Fruit fly (Drosophila melanogaster) whole organism, embryonic: ENCODE results near the gene CG44142.
A peak's percentile ranks its signal among the peaks of the same experiment; 100 is the strongest.

ENCODE experiments used
- Ada2b ChIP-seq: fragments of 200-800 bp; sonication (Bioruptor generic); IDR thresholded peaks from 2 replicates; pipeline ENCODE4 v1.3.6; 2022; ENCODE audit warnings: missing biosample characterization, missing genetic modification characterization
- Antp ChIP-seq: fragments of 200-800 bp; sonication (Bioruptor generic); optimal IDR thresholded peaks from 3 replicates; lab custom pipeline; 2016; ENCODE audit warnings: missing biosample characterization, missing genetic modification characterization
- BEAF-32 ChIP-seq: fragments of 200-800 bp; sonication (Bioruptor generic); optimal IDR thresholded peaks from 3 replicates; lab custom pipeline; 2017; ENCODE audit warnings: missing biosample characterization, missing genetic modification characterization, mild to moderate bottlenecking, moderate library complexity, missing genetic modification reagents
- CG10366 ChIP-seq: fragments of 200-800 bp; sonication (Bioruptor generic); IDR thresholded peaks from 2 replicates; pipeline ENCODE4 v1.3.6; 2022; ENCODE audit warnings: missing biosample characterization, missing genetic modification characterization
- CG10431 ChIP-seq: fragments of 200-800 bp; sonication (Bioruptor generic); optimal IDR thresholded peaks from 3 replicates; lab custom pipeline; 2018; ENCODE audit warnings: missing biosample characterization, mild to moderate bottlenecking, missing genetic modification characterization
- CG10543 ChIP-seq: fragments of 200-800 bp; sonication (Bioruptor generic); optimal IDR thresholded peaks from 3 replicates; lab custom pipeline; 2017; ENCODE audit warnings: missing biosample characterization, mild to moderate bottlenecking, missing genetic modification characterization, moderate library complexity
- CG12071 ChIP-seq: fragments of 200-800 bp; sonication (Bioruptor generic); optimal IDR thresholded peaks from 3 replicates; lab custom pipeline; 2018; ENCODE audit warnings: missing biosample characterization, mild to moderate bottlenecking, missing genetic modification characterization
- CG13424 ChIP-seq: fragments of 200-800 bp; sonication (Bioruptor generic); optimal IDR thresholded peaks from 2 replicates; lab custom pipeline; 2019; ENCODE audit warnings: missing biosample characterization, mild to moderate bottlenecking, missing genetic modification characterization, moderate library complexity
- CG13894 ChIP-seq: fragments of 200-800 bp; sonication (Bioruptor generic); optimal IDR thresholded peaks from 3 replicates; lab custom pipeline; 2018; ENCODE audit warnings: missing biosample characterization, mild to moderate bottlenecking, missing genetic modification characterization, moderate library complexity
- CG14710 ChIP-seq: fragments of 200-800 bp; sonication (Bioruptor generic); optimal IDR thresholded peaks from 3 replicates; lab custom pipeline; 2019; ENCODE audit warnings: missing biosample characterization, mild to moderate bottlenecking, missing genetic modification characterization, moderate library complexity
- CG15479 ChIP-seq: fragments of 200-800 bp; sonication (Bioruptor generic); optimal IDR thresholded peaks from 3 replicates; lab custom pipeline; 2019; ENCODE audit warnings: missing biosample characterization, mild to moderate bottlenecking, missing genetic modification characterization, moderate library complexity
- CG17912 ChIP-seq: fragments of 200-800 bp; sonication (Bioruptor generic); optimal IDR thresholded peaks from 2 replicates; lab custom pipeline; 2018; ENCODE audit warnings: missing biosample characterization, mild to moderate bottlenecking, missing genetic modification characterization
- CG1792 ChIP-seq: fragments of 200-800 bp; sonication (Bioruptor generic); optimal IDR thresholded peaks from 2 replicates; lab custom pipeline; 2016; ENCODE audit warnings: missing biosample characterization, missing genetic modification characterization
- CG18764 ChIP-seq: fragments of 200-800 bp; sonication (Bioruptor generic); optimal IDR thresholded peaks from 3 replicates; lab custom pipeline; 2016; ENCODE audit warnings: missing biosample characterization, missing genetic modification characterization
- CG3281 ChIP-seq: fragments of 200-800 bp; sonication (Bioruptor generic); optimal IDR thresholded peaks from 3 replicates; lab custom pipeline; 2017; ENCODE audit warnings: missing biosample characterization, mild to moderate bottlenecking, missing genetic modification characterization
- CG33213 ChIP-seq: fragments of 200-800 bp; sonication (Bioruptor generic); optimal IDR thresholded peaks from 3 replicates; lab custom pipeline; 2016; ENCODE audit warnings: missing biosample characterization, missing genetic modification characterization
- CG3407 ChIP-seq: fragments of 200-800 bp; sonication (Bioruptor generic); optimal IDR thresholded peaks from 2 replicates; lab custom pipeline; 2018; ENCODE audit warnings: missing biosample characterization, mild to moderate bottlenecking, missing genetic modification characterization
- CG3726 ChIP-seq: fragments of 200-800 bp; sonication (Bioruptor generic); IDR thresholded peaks from 3 replicates; pipeline ENCODE4, ENCODE4 v1.3.6; 2022; ENCODE audit warnings: missing biosample characterization, missing genetic modification characterization
- CG3847 ChIP-seq: fragments of 200-800 bp; sonication (Bioruptor generic); IDR thresholded peaks from 2 replicates; pipeline ENCODE4 v1.3.6; 2022; ENCODE audit warnings: missing biosample characterization, missing genetic modification characterization
- CG4360 ChIP-seq: fragments of 200-800 bp; sonication (Bioruptor generic); IDR thresholded peaks from 2 replicates; pipeline ENCODE4 v1.3.6; 2022; ENCODE audit warnings: missing biosample characterization, missing genetic modification characterization
- CG6813 ChIP-seq: fragments of 200-800 bp; sonication (Bioruptor generic); optimal IDR thresholded peaks from 2 replicates; lab custom pipeline; 2017; ENCODE audit warnings: missing biosample characterization, missing genetic modification characterization, mild to moderate bottlenecking, moderate library complexity, missing genetic modification reagents
- CG7357 ChIP-seq: fragments of 200-800 bp; sonication (Bioruptor generic); IDR thresholded peaks from 3 replicates; pipeline ENCODE4 v1.3.6; 2022; ENCODE audit warnings: missing biosample characterization, missing genetic modification characterization
- CG7372 ChIP-seq: fragments of 200-800 bp; sonication (Bioruptor generic); IDR thresholded peaks from 2 replicates; pipeline ENCODE4 v1.3.6; 2022; ENCODE audit warnings: missing biosample characterization, missing genetic modification characterization
- CG7928 ChIP-seq: fragments of 200-800 bp; sonication (Bioruptor generic); optimal IDR thresholded peaks from 2 replicates; lab custom pipeline; 2017; ENCODE audit warnings: missing biosample characterization, mild to moderate bottlenecking, missing genetic modification characterization
- CG8359 ChIP-seq: fragments of 200-800 bp; sonication (Bioruptor generic); optimal IDR thresholded peaks from 2 replicates; lab custom pipeline; 2017; ENCODE audit warnings: missing biosample characterization, mild to moderate bottlenecking, missing genetic modification characterization, borderline replicate concordance
- CTCF ChIP-seq: fragments of 200-800 bp; sonication (Bioruptor generic); optimal IDR thresholded peaks from 2 replicates; lab custom pipeline; 2017; ENCODE audit warnings: missing biosample characterization, mild to moderate bottlenecking, missing genetic modification characterization, moderate library complexity
- Dbx ChIP-seq: fragments of 200-800 bp; sonication (Bioruptor generic); IDR thresholded peaks from 3 replicates; pipeline ENCODE4 v1.3.6; 2022; ENCODE audit warnings: missing biosample characterization, missing genetic modification characterization
- Dfd ChIP-seq, 2 experiments: fragments of >200 bp; optimal IDR thresholded peaks; 2 replicates each; lab custom pipeline; 2017; ENCODE audit warnings: missing biosample characterization in 2 of 2, missing genetic modification characterization in 2 of 2
- Hmx ChIP-seq: fragments of 200-800 bp; sonication (Bioruptor generic); optimal IDR thresholded peaks from 2 replicates; lab custom pipeline; 2016; ENCODE audit warnings: missing biosample characterization, missing genetic modification characterization
- Mad ChIP-seq: fragments of 200-800 bp; sonication (Bioruptor generic); optimal IDR thresholded peaks from 2 replicates; lab custom pipeline; 2016; ENCODE audit warnings: missing biosample characterization, missing genetic modification characterization
- Med ChIP-seq: fragments of 200-800 bp; sonication (Bioruptor generic); peaks from one replicate; lab custom pipeline; 2016; ENCODE audit warnings: missing biosample characterization, missing genetic modification characterization, mild to moderate bottlenecking, inconsistent platforms, moderate library complexity
- Nf-YB ChIP-seq: fragments of 200-800 bp; sonication (Bioruptor generic); optimal IDR thresholded peaks from 3 replicates; lab custom pipeline; 2019; ENCODE audit warnings: missing biosample characterization, mild to moderate bottlenecking, missing genetic modification characterization, moderate library complexity
- Oli ChIP-seq: fragments of 200-800 bp; sonication (Bioruptor generic); optimal IDR thresholded peaks from 2 replicates; lab custom pipeline; 2018; ENCODE audit warnings: missing biosample characterization, mild to moderate bottlenecking, missing genetic modification characterization, moderate library complexity
- Ssrp ChIP-seq: fragments of 200-800 bp; sonication (Bioruptor generic); optimal IDR thresholded peaks from 2 replicates; lab custom pipeline; 2018; ENCODE audit warnings: missing biosample characterization, mild to moderate bottlenecking, missing genetic modification characterization, moderate library complexity
- al ChIP-seq: fragments of 200-800 bp; sonication (Bioruptor generic); IDR thresholded peaks from 2 replicates; pipeline ENCODE4 v1.3.6; 2022; ENCODE audit warnings: missing biosample characterization, missing genetic modification characterization
- ap ChIP-seq: fragments of 200-800 bp; sonication (Bioruptor generic); IDR thresholded peaks from 2 replicates; pipeline ENCODE4 v1.3.6; 2022; ENCODE audit warnings: missing biosample characterization, missing genetic modification characterization
- ato ChIP-seq: fragments of 200-800 bp; sonication (Bioruptor generic); IDR thresholded peaks from 2 replicates; pipeline ENCODE4 v1.3.6; 2022; ENCODE audit warnings: missing biosample characterization, missing genetic modification characterization; ENCODE audit not compliant: partially characterized antibody
- cato ChIP-seq: fragments of 200-800 bp; sonication (Bioruptor generic); optimal IDR thresholded peaks from 2 replicates; lab custom pipeline; 2016; ENCODE audit warnings: missing biosample characterization, missing genetic modification characterization, borderline replicate concordance
- dpn ChIP-seq, 2 experiments: fragments of 200-800 bp; sonication (Bioruptor generic); optimal IDR thresholded peaks; 3 replicates each; lab custom pipeline; 2016; ENCODE audit warnings: missing biosample characterization in 2 of 2, missing genetic modification characterization in 2 of 2
- dysf ChIP-seq: fragments of 200-800 bp; sonication (Bioruptor generic); IDR thresholded peaks from 3 replicates; pipeline ENCODE4 v1.3.6; 2022; ENCODE audit warnings: missing biosample characterization, missing genetic modification characterization
- emc ChIP-seq: fragments of 200-800 bp; sonication (Bioruptor generic); optimal IDR thresholded peaks from 2 replicates; lab custom pipeline; 2016; ENCODE audit warnings: missing biosample characterization, missing genetic modification characterization
- exex ChIP-seq: fragments of 200-800 bp; sonication (Bioruptor generic); optimal IDR thresholded peaks from 4 replicates; lab custom pipeline; 2018; ENCODE audit warnings: missing biosample characterization, mild to moderate bottlenecking, missing genetic modification characterization, moderate library complexity
- fd3F ChIP-seq: fragments of 200-800 bp; sonication (Bioruptor generic); optimal IDR thresholded peaks from 2 replicates; lab custom pipeline; 2018; ENCODE audit warnings: missing biosample characterization, mild to moderate bottlenecking, missing genetic modification characterization, moderate library complexity
- gem ChIP-seq: fragments of 200-800 bp; sonication (Bioruptor generic); optimal IDR thresholded peaks from 2 replicates; lab custom pipeline; 2019; ENCODE audit warnings: missing biosample characterization, mild to moderate bottlenecking, missing genetic modification characterization, moderate library complexity
- gt ChIP-seq: fragments of 200-800 bp; sonication (Bioruptor generic); IDR thresholded peaks from 2 replicates; pipeline ENCODE4 v1.3.6; 2022; ENCODE audit warnings: missing biosample characterization, missing genetic modification characterization
- insv ChIP-seq, 2 experiments: fragments of 200-800 bp; sonication (Bioruptor generic); optimal IDR thresholded peaks; 3 replicates each; lab custom pipeline; 2016 to 2018; ENCODE audit warnings: missing biosample characterization in 2 of 2, missing genetic modification characterization in 2 of 2
- pho ChIP-seq: fragments of 200-800 bp; sonication (Bioruptor generic); optimal IDR thresholded peaks from 2 replicates; lab custom pipeline; 2016; ENCODE audit warnings: missing biosample characterization, missing genetic modification characterization
- pita ChIP-seq: fragments of 200-800 bp; sonication (Bioruptor generic); optimal IDR thresholded peaks from 2 replicates; lab custom pipeline; 2017; ENCODE audit warnings: missing biosample characterization, mild to moderate bottlenecking, missing genetic modification characterization
- sc ChIP-seq, 3 experiments: fragments of >200 bp in 2 of 3; fragments of 200-800 bp in 1 of 3; sonication (Bioruptor generic) in 1 of 3; optimal IDR thresholded peaks; 2 replicates in 2 of 3; 3 replicates in 1 of 3; lab custom pipeline; 2017; ENCODE audit warnings: mild to moderate bottlenecking in 1 of 3, missing biosample characterization in 1 of 3, missing genetic modification characterization in 1 of 3, missing genetic modification reagents in 1 of 3
- scrt ChIP-seq: fragments of 200-800 bp; sonication (Bioruptor generic); optimal IDR thresholded peaks from 2 replicates; lab custom pipeline; 2018; ENCODE audit warnings: missing biosample characterization, mild to moderate bottlenecking, missing genetic modification characterization, moderate library complexity
- sug ChIP-seq: fragments of 200-800 bp; optimal IDR thresholded peaks from 2 replicates; lab custom pipeline; 2019; ENCODE audit warnings: missing biosample characterization, mild to moderate bottlenecking, missing genetic modification characterization, moderate library complexity

CG44142 gene

DNA sequence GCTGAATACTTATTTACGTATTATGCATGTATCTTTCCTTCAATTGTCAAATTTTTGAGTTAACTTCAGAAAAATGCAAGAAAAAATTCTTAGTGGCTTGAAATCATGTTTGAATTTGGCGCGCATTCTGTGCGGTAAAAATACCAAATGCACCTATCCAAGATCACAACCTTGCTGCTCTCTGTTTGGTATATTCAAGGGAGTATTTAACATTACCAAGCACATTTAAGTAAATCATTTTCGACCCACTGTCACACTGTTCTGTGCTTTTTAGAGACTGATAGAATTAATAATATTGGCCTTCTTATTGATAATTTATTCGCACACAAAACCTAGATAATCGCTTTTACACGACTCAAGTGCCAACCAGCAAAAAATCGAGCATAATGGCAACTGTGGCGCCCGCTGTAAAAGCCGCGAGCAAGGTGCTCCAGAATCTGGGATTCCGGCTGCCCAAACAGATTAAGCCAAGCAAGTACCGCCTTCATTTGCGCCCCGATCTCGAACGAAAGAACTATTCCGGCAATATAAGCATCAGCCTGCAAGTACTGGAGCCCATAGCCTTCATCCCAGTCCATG, 3.8 kb downstream of the CG44142 start (continued):
- TF ChIP-seq dpn (GFP tag; optimal IDR thresholded peaks at IDR 0.05; lab: Kevin White, UChicago) = no peak
- no peak for TF ChIP-seq dysf
- TF ChIP-seq CG3847 (GFP tag; lab: Robert Waterston, UW) = no peak; the same call in 1 of the 2 replicates
- TF ChIP-seq CG3407 = no peak
- TF ChIP-seq CTCF = no peak
- TF ChIP-seq Antp (GFP tag; lab: Kevin White, UChicago) = no peak
- no peak for TF ChIP-seq gt (GFP tag; lab: Robert Waterston, UW)
- TF ChIP-seq Ssrp (tag; lab: Kevin White, UChicago) = no peak
- TF ChIP-seq CG7928 (GFP tag; lab: Kevin White, UChicago) = peak; percentile 2
- peak; percentile 47 for TF ChIP-seq pita
- TF ChIP-seq al (GFP tag; lab: Robert Waterston, UW) = no peak
- no peak for TF ChIP-seq cato
- TF ChIP-seq gem (tag; lab: Kevin White, UChicago) = no peak
- TF ChIP-seq CG10366 (GFP tag; lab: Robert Waterston, UW) = no peak
- no peak for TF ChIP-seq insv (GFP tag; optimal IDR thresholded peaks at IDR 0.05; lab: Kevin White, UChicago)
- no peak for TF ChIP-seq CG15479
- TF ChIP-seq Oli (tag; lab: Kevin White, UChicago) = no peak
- TF ChIP-seq CG4360 (GFP tag; lab: Robert Waterston, UW) = no peak
- TF ChIP-seq CG3281 (GFP tag; lab: Kevin White, UChicago) = no peak
- no peak for TF ChIP-seq CG3726 (GFP tag; lab: Robert Waterston, UW)
- no peak for TF ChIP-seq Mad
- TF ChIP-seq emc = no peak
- TF ChIP-seq CG17912 = no peak
- no peak for TF ChIP-seq CG7372 (GFP tag; lab: Robert Waterston, UW)
- TF ChIP-seq ato (GFP tag; lab: Robert Waterston, UW) = no peak
- no peak for TF ChIP-seq CG10543 (GFP tag; lab: Kevin White, UChicago)
- TF ChIP-seq CG14710 (tag; lab: Kevin White, UChicago) = peak; percentile 36
- peak; percentile 55 for TF ChIP-seq Med (GFP tag; lab: Kevin White, UChicago)
- TF ChIP-seq CG18764 (GFP tag; lab: Kevin White, UChicago) = no peak
- no peak for TF ChIP-seq fd3F
- no peak for TF ChIP-seq Nf-YB (GFP tag; lab: Kevin White, UChicago)
- TF ChIP-seq CG33213 (GFP tag; lab: Kevin White, UChicago) = peak; percentile 48
- TF ChIP-seq Dbx = no peak
- no peak for TF ChIP-seq Dfd (GFP tag; optimal IDR thresholded peaks at IDR 0.05; lab: Kevin White, UChicago)
- TF ChIP-seq sug (tag; lab: Kevin White, UChicago) = no peak
- peak; percentile 44 for TF ChIP-seq BEAF-32 (GFP tag; lab: Kevin White, UChicago)
- TF ChIP-seq Hmx = no peak
- no peak for TF ChIP-seq CG13894
- TF ChIP-seq CG13424 (tag; lab: Kevin White, UChicago) = no peak
- TF ChIP-seq ap (GFP tag; lab: Robert Waterston, UW) = no peak
- TF ChIP-seq scrt (GFP tag; lab: Kevin White, UChicago) = no peak
- TF ChIP-seq CG1792 (GFP tag; lab: Kevin White, UChicago) = no peak
- peak; percentile 22 for TF ChIP-seq exex
- TF ChIP-seq CG6813 (GFP tag; lab: Kevin White, UChicago) = no peak
- no peak for TF ChIP-seq Ada2b (GFP tag; lab: Robert Waterston, UW)
- no peak for TF ChIP-seq CG7357
- no peak for TF ChIP-seq CG10431 (GFP tag; lab: Kevin White, UChicago)
- TF ChIP-seq CG8359 (GFP tag; lab: Kevin White, UChicago) = no peak
- TF ChIP-seq sc (optimal IDR thresholded peaks at IDR 0.05; lab: Kevin White, UChicago) = no peak
- TF ChIP-seq sc (GFP tag; optimal IDR thresholded peaks at IDR 0.05; lab: Kevin White, UChicago) = no peak
- TF ChIP-seq CG12071 (GFP tag; lab: Kevin White, UChicago) = no peak
- TF ChIP-seq pho = no peak
